Worm (Caenorhabditis elegans): ENCODE data around the gene Y32H12A.6.

Y32H12A.6 gene

DNA sequence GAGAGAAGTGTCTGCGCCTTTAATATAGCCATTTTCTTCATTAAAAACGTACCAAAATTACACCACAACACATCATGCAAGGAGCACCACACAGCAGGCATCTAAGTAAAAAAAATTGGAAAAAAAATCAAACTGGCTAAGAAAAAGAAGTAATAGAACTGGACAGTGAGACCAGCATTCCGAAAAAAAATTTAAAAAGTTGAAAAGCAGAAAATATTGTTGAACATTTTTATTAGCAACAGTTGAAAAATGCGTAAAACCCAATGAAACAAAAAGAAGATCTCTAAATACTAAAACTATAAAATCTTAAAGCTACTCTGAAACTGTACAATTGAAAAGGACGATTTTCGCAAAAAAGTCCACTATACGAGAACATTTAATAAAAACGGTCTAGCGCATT lies at the start of gene Y32H12A.6:
TSS of gene Y32H12A.6 (minus strand) at position 101 of the 400 bp plus-strand sequence.
- TF ChIP-seq hmg-11 (tag; optimal IDR thresholded peaks at IDR 0.05), result no peak
- no peak for TF ChIP-seq pqm-1 (tag; optimal IDR thresholded peaks at IDR 0.05)
- no peak for TF ChIP-seq jun-1 (tag; optimal IDR thresholded peaks at IDR 0.05)
- no peak for TF ChIP-seq daf-12 (tag; optimal IDR thresholded peaks at IDR 0.05)
- TF ChIP-seq ztf-4 (tag; optimal IDR thresholded peaks at IDR 0.05), result no peak
- no peak for TF ChIP-seq nhr-11 (tag; optimal IDR thresholded peaks at IDR 0.05)
- TF ChIP-seq unc-39 (tag; optimal IDR thresholded peaks at IDR 0.05), result no peak
- no peak for TF ChIP-seq lin-15B (tag; optimal IDR thresholded peaks at IDR 0.05)
- TF ChIP-seq nhr-25 (tag; optimal IDR thresholded peaks at IDR 0.05), result no peak
- TF ChIP-seq mdl-1 (tag; optimal IDR thresholded peaks at IDR 0.05), result no peak
- no peak for TF ChIP-seq ama-1 (optimal IDR thresholded peaks at IDR 0.05)
- TF ChIP-seq aly-2 (tag; optimal IDR thresholded peaks at IDR 0.05), result no peak
- no peak for TF ChIP-seq ceh-82 (tag; optimal IDR thresholded peaks at IDR 0.05)
- TF ChIP-seq egl-27 (tag; optimal IDR thresholded peaks at IDR 0.05), result no peak
- no peak for TF ChIP-seq elt-3 (tag; optimal IDR thresholded peaks at IDR 0.05)
- TF ChIP-seq lin-39 (tag; optimal IDR thresholded peaks at IDR 0.05), result no peak
- TF ChIP-seq nfya-1 (tag; optimal IDR thresholded peaks at IDR 0.05; ENCODE audit: insufficient read depth), result no peak

DNA sequence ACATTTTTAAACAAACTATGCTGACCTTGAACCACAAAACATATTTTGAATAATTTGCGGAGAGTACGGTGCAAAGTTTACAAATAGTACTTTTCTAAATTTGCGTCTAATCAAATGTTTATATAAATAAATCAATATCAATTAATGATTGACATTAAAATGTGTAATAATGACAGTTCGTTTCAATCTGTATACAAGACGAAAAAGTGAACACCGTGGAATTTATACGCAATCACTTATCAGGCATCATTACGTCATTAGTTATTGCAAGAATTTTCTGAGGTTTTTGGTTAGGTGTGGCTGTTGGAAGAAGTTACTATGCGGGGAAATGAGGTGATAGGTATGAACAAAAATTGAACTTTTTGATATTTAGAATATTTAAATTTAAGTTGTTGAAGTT lies 45.1 kb upstream of the Y32H12A.6 start:
- TF ChIP-seq fkh-10 (GFP tag; optimal IDR thresholded peaks at IDR 0.05) (no peak), elt-3 (tag; optimal IDR thresholded peaks at IDR 0.05) (no peak), daf-12 (tag; optimal IDR thresholded peaks at IDR 0.05) (no peak), lin-39 (tag; optimal IDR thresholded peaks at IDR 0.05) (no peak), mml-1 (tag; optimal IDR thresholded peaks at IDR 0.05) (no peak), lin-15B (tag; optimal IDR thresholded peaks at IDR 0.05) (no peak), fkh-2 (tag; optimal IDR thresholded peaks at IDR 0.05) (no peak)

DNA sequence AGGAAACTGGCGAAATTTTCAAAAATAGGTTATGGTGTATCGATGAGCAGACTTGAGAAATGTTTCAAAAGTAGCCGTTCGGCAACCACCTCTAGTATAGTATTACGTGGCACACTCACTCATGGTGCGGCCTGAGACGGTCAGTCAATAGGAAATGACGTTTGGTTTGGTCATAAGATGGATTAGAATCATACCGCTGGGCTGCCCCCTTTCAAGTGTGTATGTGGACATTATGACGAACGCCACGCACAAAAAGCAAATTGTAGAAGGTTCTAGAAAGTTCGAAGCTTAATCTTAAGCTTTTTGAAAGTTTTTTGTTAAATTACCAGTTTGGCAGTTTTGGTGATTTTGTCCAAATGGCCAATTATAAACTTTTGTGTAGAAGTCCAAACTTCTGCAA lies 42.4 kb upstream of the Y32H12A.6 start:
- TF ChIP-seq pha-4 (tag; optimal IDR thresholded peaks at IDR 0.05), result peak; percentile 54
- peak; percentile 1 for TF ChIP-seq nfya-1 (tag; optimal IDR thresholded peaks at IDR 0.05; ENCODE audit: insufficient read depth)
- peak; percentile 56 for TF ChIP-seq nhr-23 (tag; optimal IDR thresholded peaks at IDR 0.05)
- no peak for TF ChIP-seq aly-2 (tag; optimal IDR thresholded peaks at IDR 0.05)

DNA sequence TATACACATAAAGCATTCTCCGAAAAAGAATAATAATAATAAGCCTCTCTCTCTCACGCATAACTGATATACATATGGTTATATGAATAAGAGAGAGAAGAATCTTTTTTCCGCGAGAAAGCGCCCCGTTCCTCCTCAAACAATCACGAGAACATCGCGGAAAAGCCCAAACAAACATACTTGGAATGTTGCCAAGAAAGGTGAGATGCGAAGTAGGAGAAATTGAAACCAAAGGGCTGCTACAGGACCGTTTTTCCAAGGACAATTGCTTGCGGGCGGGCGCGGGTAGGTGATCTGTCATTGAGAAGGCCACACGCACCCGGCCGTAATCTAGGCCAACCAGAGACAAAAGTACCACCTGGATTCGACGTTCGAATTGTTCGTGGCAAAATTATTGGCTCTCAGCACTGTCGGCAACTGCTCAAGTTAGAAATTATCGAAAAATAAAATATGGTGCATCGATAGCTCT lies 41.7 kb upstream of the Y32H12A.6 start, which contains the start of gene dnj-24:
TSS of gene dnj-24 (minus strand) at position 419 of the 469 bp plus-strand sequence.
- TF ChIP-seq nhr-43 (tag; optimal IDR thresholded peaks at IDR 0.05; ENCODE audit: poor library complexity, severe bottlenecking) (peak; percentile 35), ZK546.5 (tag; optimal IDR thresholded peaks at IDR 0.05) (no peak), nhr-23 (tag; optimal IDR thresholded peaks at IDR 0.05) (peak; percentile 36), nhr-25 (tag; optimal IDR thresholded peaks at IDR 0.05) (peak; percentile 73)

DNA sequence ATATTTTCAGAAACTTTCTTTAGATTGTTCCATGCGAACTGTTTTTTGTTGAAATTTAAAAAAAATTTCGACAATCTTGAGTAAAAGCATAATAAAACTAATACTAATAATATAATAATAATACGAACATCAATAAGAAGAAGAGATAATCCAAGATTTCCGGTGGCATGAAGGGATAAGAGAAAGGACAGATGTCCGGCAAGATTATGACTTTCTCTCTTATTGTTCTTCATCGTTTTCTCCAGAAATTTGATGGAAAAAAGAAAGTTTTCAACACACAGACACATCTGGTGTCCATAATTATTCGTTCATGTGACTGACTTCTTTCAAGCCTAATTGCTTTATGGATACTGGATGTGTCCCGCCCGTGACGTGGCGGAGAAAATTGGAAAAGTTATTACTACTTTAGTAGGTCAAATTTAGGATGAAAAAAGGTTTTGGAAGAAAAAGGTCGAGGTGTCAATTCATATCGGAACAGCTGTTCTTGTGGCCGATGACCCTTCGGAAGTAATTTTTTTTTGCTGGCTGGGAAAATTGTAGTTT lies 40.7 kb upstream of the Y32H12A.6 start:
- TF ChIP-seq nhr-23 (tag; optimal IDR thresholded peaks at IDR 0.05) (peak; percentile 39), lsy-12 (tag; optimal IDR thresholded peaks at IDR 0.05) (no peak), egl-5 (tag; optimal IDR thresholded peaks at IDR 0.05) (peak; percentile 12), aly-2 (tag; optimal IDR thresholded peaks at IDR 0.05) (no peak)

DNA sequence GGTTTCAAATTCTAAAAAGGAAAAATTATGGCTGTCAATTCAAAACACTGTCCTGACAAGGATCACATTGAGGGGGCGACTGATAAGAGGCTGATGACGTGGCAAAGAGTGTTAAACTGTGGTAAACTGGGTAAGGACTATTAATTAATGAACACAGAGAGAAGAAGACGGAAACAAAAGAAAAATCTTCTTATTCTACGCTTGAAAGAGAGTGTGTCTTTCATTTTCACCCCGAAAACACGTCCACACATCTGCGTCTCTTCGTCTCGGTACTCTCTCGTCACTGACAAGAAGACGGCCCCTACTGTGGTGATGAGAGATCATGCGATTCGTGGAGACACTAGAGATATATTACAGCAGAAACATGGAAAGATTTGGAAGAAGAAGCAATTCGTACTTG lies 39.4 kb upstream of the Y32H12A.6 start:
- peak; percentile 48 for TF ChIP-seq pqm-1 (tag; optimal IDR thresholded peaks at IDR 0.05)
- TF ChIP-seq eor-1 (tag; optimal IDR thresholded peaks at IDR 0.05), result no peak
- peak; percentile 45 for TF ChIP-seq nfya-1 (tag; optimal IDR thresholded peaks at IDR 0.05; ENCODE audit: insufficient read depth)
- TF ChIP-seq zag-1 (tag; optimal IDR thresholded peaks at IDR 0.05), result no peak
- TF ChIP-seq unc-62 (GFP tag; optimal IDR thresholded peaks at IDR 0.05), result no peak
- TF ChIP-seq nhr-25 (tag; optimal IDR thresholded peaks at IDR 0.05), result peak; percentile 86
- peak; percentile 66 for TF ChIP-seq elt-2 (tag; optimal IDR thresholded peaks at IDR 0.05)
- no peak for TF ChIP-seq ceh-82 (tag; optimal IDR thresholded peaks at IDR 0.05)
- no peak for TF ChIP-seq ceh-9 (tag; optimal IDR thresholded peaks at IDR 0.05)
- TF ChIP-seq hmg-11 (tag; optimal IDR thresholded peaks at IDR 0.05), result peak; percentile 25
- TF ChIP-seq nhr-23 (tag; optimal IDR thresholded peaks at IDR 0.05), result peak; percentile 71
- no peak for TF ChIP-seq egl-5 (tag; optimal IDR thresholded peaks at IDR 0.05)
- TF ChIP-seq snpc-4 (tag; optimal IDR thresholded peaks at IDR 0.05), result no peak
- no peak for TF ChIP-seq sea-2 (GFP tag; optimal IDR thresholded peaks at IDR 0.05)
- peak; percentile 67 for TF ChIP-seq nhr-43 (tag; optimal IDR thresholded peaks at IDR 0.05; ENCODE audit: poor library complexity, severe bottlenecking)
- TF ChIP-seq nhr-11 (tag; optimal IDR thresholded peaks at IDR 0.05), result no peak
- TF ChIP-seq egl-27 (tag; optimal IDR thresholded peaks at IDR 0.05), result peak; percentile 13
- TF ChIP-seq elt-3 (tag; optimal IDR thresholded peaks at IDR 0.05), result no peak

All from whole organism, L3 larva.